Fruit fly (Drosophila melanogaster) whole organism, embryonic: Measurements from ENCODE around the gene CG31793.

Experiments
- Atf3 ChIP-seq: fragments of 200-800 bp; sonication (Bioruptor generic); optimal IDR thresholded peaks from 3 replicates; lab custom pipeline; 2016; ENCODE audit warnings: missing biosample characterization, missing genetic modification characterization
- Awh ChIP-seq: fragments of 200-800 bp; sonication (Bioruptor generic); IDR thresholded peaks from 2 replicates; pipeline ENCODE4, ENCODE4 v1.3.6; 2022; ENCODE audit warnings: missing biosample characterization, missing genetic modification characterization
- BtbVII ChIP-seq: fragments of 200-800 bp; sonication (Bioruptor generic); optimal IDR thresholded peaks from 3 replicates; lab custom pipeline; 2017; ENCODE audit warnings: missing biosample characterization, mild to moderate bottlenecking, missing genetic modification characterization
- CG10209 ChIP-seq: fragments of 200-800 bp; sonication (Bioruptor generic); optimal IDR thresholded peaks from 3 replicates; lab custom pipeline; 2017; ENCODE audit warnings: missing biosample characterization, mild to moderate bottlenecking, missing genetic modification characterization, missing genetic modification reagents
- CG10267 ChIP-seq: fragments of 200-800 bp; sonication (Bioruptor generic); optimal IDR thresholded peaks from 2 replicates; lab custom pipeline; 2018; ENCODE audit warnings: missing biosample characterization, mild to moderate bottlenecking, missing genetic modification characterization, moderate library complexity
- CG10366 ChIP-seq: fragments of 200-800 bp; sonication (Bioruptor generic); IDR thresholded peaks from 2 replicates; pipeline ENCODE4 v1.3.6; 2022; ENCODE audit warnings: missing biosample characterization, missing genetic modification characterization
- CG12155 ChIP-seq: fragments of 200-800 bp; sonication (Bioruptor generic); optimal IDR thresholded peaks from 3 replicates; lab custom pipeline; 2016; ENCODE audit warnings: missing biosample characterization, missing genetic modification characterization
- CG12391 ChIP-seq: fragments of 200-800 bp; sonication (Bioruptor generic); optimal IDR thresholded peaks from 3 replicates; lab custom pipeline; 2018; ENCODE audit warnings: missing biosample characterization, mild to moderate bottlenecking, missing genetic modification characterization, moderate library complexity
- CG12769 ChIP-seq: fragments of 200-800 bp; sonication (Bioruptor generic); optimal IDR thresholded peaks from 2 replicates; lab custom pipeline; 2019; ENCODE audit warnings: missing biosample characterization, mild to moderate bottlenecking, missing genetic modification characterization, moderate library complexity
- CG13123 ChIP-seq: fragments of 200-800 bp; sonication (Bioruptor generic); optimal IDR thresholded peaks from 2 replicates; lab custom pipeline; 2016; ENCODE audit warnings: missing biosample characterization, missing genetic modification characterization
- CG13624 ChIP-seq: fragments of 200-800 bp; sonication (Bioruptor generic); optimal IDR thresholded peaks from 2 replicates; lab custom pipeline; 2016; ENCODE audit warnings: missing biosample characterization, missing genetic modification characterization
- CG13775 ChIP-seq: fragments of 200-800 bp; sonication (Bioruptor generic); optimal IDR thresholded peaks from 3 replicates; lab custom pipeline; 2017; ENCODE audit warnings: missing biosample characterization, mild to moderate bottlenecking, missing genetic modification characterization
- CG15011 ChIP-seq: fragments of 200-800 bp; sonication (Bioruptor generic); optimal IDR thresholded peaks from 3 replicates; lab custom pipeline; 2018; ENCODE audit warnings: missing biosample characterization, mild to moderate bottlenecking, missing genetic modification characterization
- CG15269 ChIP-seq: fragments of 200-800 bp; sonication (Bioruptor generic); optimal IDR thresholded peaks from 2 replicates; lab custom pipeline; 2018; ENCODE audit warnings: missing biosample characterization, mild to moderate bottlenecking, missing genetic modification characterization, moderate library complexity
- CG17385 ChIP-seq: fragments of 200-800 bp; sonication (Bioruptor generic); optimal IDR thresholded peaks from 3 replicates; lab custom pipeline; 2018; ENCODE audit warnings: missing biosample characterization, mild to moderate bottlenecking, missing genetic modification characterization
- CG18476 ChIP-seq: fragments of 200-800 bp; sonication (Bioruptor generic); optimal IDR thresholded peaks from 2 replicates; lab custom pipeline; 2016; ENCODE audit warnings: missing biosample characterization, mild to moderate bottlenecking, missing genetic modification characterization
- CG30403 ChIP-seq: fragments of 200-800 bp; sonication (Bioruptor generic); optimal IDR thresholded peaks from 3 replicates; lab custom pipeline; 2016; ENCODE audit warnings: missing biosample characterization, missing genetic modification characterization
- CG4854 ChIP-seq: fragments of 200-800 bp; sonication (Bioruptor generic); optimal IDR thresholded peaks from 2 replicates; lab custom pipeline; 2016; ENCODE audit warnings: missing biosample characterization, missing genetic modification characterization, inconsistent platforms
- CG6791 ChIP-seq: fragments of 200-800 bp; sonication (Bioruptor generic); IDR thresholded peaks from 3 replicates; pipeline ENCODE4 v1.3.6; 2022; ENCODE audit warnings: missing biosample characterization, missing genetic modification characterization; ENCODE audit not compliant: partially characterized antibody
- CG6854 ChIP-seq: fragments of 200-800 bp; sonication (Bioruptor generic); optimal IDR thresholded peaks from 3 replicates; lab custom pipeline; 2017; ENCODE audit warnings: missing biosample characterization, mild to moderate bottlenecking, missing genetic modification characterization
- CG8478 ChIP-seq: fragments of >200 bp; optimal IDR thresholded peaks from 2 replicates; lab custom pipeline; 2018
- CG8924 ChIP-seq: fragments of 200-800 bp; optimal IDR thresholded peaks from 3 replicates; lab custom pipeline; 2019; ENCODE audit warnings: missing biosample characterization, mild to moderate bottlenecking, missing genetic modification characterization, moderate library complexity
- CoRest ChIP-seq: fragments of 200-800 bp; sonication (Bioruptor generic); optimal IDR thresholded peaks from 3 replicates; lab custom pipeline; 2018; ENCODE audit warnings: missing biosample characterization, mild to moderate bottlenecking, missing genetic modification characterization, moderate library complexity
- Dad ChIP-seq: fragments of 200-800 bp; sonication (Bioruptor generic); optimal IDR thresholded peaks from 3 replicates; lab custom pipeline; 2016; ENCODE audit warnings: missing biosample characterization, missing genetic modification characterization
- Dbx ChIP-seq: fragments of 200-800 bp; sonication (Bioruptor generic); IDR thresholded peaks from 3 replicates; pipeline ENCODE4 v1.3.6; 2022; ENCODE audit warnings: missing biosample characterization, missing genetic modification characterization
- HHEX ChIP-seq: fragments of 200-800 bp; sonication (Bioruptor generic); optimal IDR thresholded peaks from 3 replicates; lab custom pipeline; 2017; ENCODE audit warnings: missing biosample characterization, mild to moderate bottlenecking, missing genetic modification characterization, missing genetic modification reagents
- HLH4C ChIP-seq: fragments of 200-800 bp; sonication (Bioruptor generic); IDR thresholded peaks from 3 replicates; pipeline ENCODE4 v1.3.6; 2022; ENCODE audit warnings: missing biosample characterization, missing genetic modification characterization; ENCODE audit not compliant: partially characterized antibody
- HmgZ ChIP-seq: fragments of 200-800 bp; sonication (Bioruptor generic); optimal IDR thresholded peaks from 2 replicates; lab custom pipeline; 2018; ENCODE audit warnings: missing biosample characterization, mild to moderate bottlenecking, missing genetic modification characterization
- Hr78 ChIP-seq, 2 experiments: fragments of 200-800 bp in 1 of 2; fragments of >200 bp in 1 of 2; sonication (Bioruptor generic) in 1 of 2; optimal IDR thresholded peaks; 2 replicates each; lab custom pipeline; 2017 to 2019; ENCODE audit warnings: missing biosample characterization in 2 of 2, missing genetic modification characterization in 2 of 2, mild to moderate bottlenecking in 1 of 2, moderate library complexity in 1 of 2
- Hsf ChIP-seq: fragments of 200-800 bp; sonication (Bioruptor generic); optimal IDR thresholded peaks from 3 replicates; lab custom pipeline; 2016; ENCODE audit warnings: missing biosample characterization, missing genetic modification characterization
- NK7.1 ChIP-seq: fragments of 200-800 bp; sonication (Bioruptor generic); optimal IDR thresholded peaks from 3 replicates; lab custom pipeline; 2016; ENCODE audit warnings: missing biosample characterization, missing genetic modification characterization
- NfI ChIP-seq: fragments of 200-800 bp; sonication (Bioruptor generic); optimal IDR thresholded peaks from 3 replicates; lab custom pipeline; 2018; ENCODE audit warnings: missing biosample characterization, mild to moderate bottlenecking, missing genetic modification characterization, moderate library complexity
- Oaz ChIP-seq: fragments of 200-800 bp; sonication (Bioruptor generic); IDR thresholded peaks from 2 replicates; pipeline ENCODE4 v1.3.6; 2022; ENCODE audit warnings: missing biosample characterization, missing genetic modification characterization
- Ptx1 ChIP-seq: fragments of 200-800 bp; sonication (Bioruptor generic); IDR thresholded peaks from 2 replicates; pipeline ENCODE4 v1.3.6; 2022; ENCODE audit warnings: missing biosample characterization, missing genetic modification characterization
- amos ChIP-seq: fragments of 200-800 bp; sonication (Bioruptor generic); IDR thresholded peaks from 2 replicates; pipeline ENCODE4 v1.3.6; 2022; ENCODE audit warnings: missing biosample characterization, missing genetic modification characterization; ENCODE audit not compliant: partially characterized antibody
- cas ChIP-seq: fragments of 200-800 bp; sonication (Bioruptor generic); IDR thresholded peaks from 2 replicates; pipeline ENCODE4 v1.3.6; 2022; ENCODE audit warnings: missing biosample characterization, missing genetic modification characterization
- dpn ChIP-seq, 2 experiments: fragments of 200-800 bp; sonication (Bioruptor generic); optimal IDR thresholded peaks; 3 replicates each; lab custom pipeline; 2016; ENCODE audit warnings: missing biosample characterization in 2 of 2, missing genetic modification characterization in 2 of 2
- dysf ChIP-seq: fragments of 200-800 bp; sonication (Bioruptor generic); IDR thresholded peaks from 3 replicates; pipeline ENCODE4 v1.3.6; 2022; ENCODE audit warnings: missing biosample characterization, missing genetic modification characterization
- eyg ChIP-seq: fragments of 200-800 bp; sonication (Bioruptor generic); optimal IDR thresholded peaks from 3 replicates; lab custom pipeline; 2016; ENCODE audit warnings: missing biosample characterization, missing genetic modification characterization
- fd64A ChIP-seq: fragments of 200-800 bp; sonication (Bioruptor generic); optimal IDR thresholded peaks from 3 replicates; lab custom pipeline; 2018; ENCODE audit warnings: missing biosample characterization, mild to moderate bottlenecking, missing genetic modification characterization
- fd96Cb ChIP-seq: fragments of 200-800 bp; sonication (Bioruptor generic); optimal IDR thresholded peaks from 2 replicates; lab custom pipeline; 2018; ENCODE audit warnings: missing biosample characterization, mild to moderate bottlenecking, missing genetic modification characterization, moderate library complexity
- gem ChIP-seq: fragments of 200-800 bp; sonication (Bioruptor generic); optimal IDR thresholded peaks from 2 replicates; lab custom pipeline; 2019; ENCODE audit warnings: missing biosample characterization, mild to moderate bottlenecking, missing genetic modification characterization, moderate library complexity
- gro ChIP-seq: fragments of 200-800 bp; sonication (Bioruptor generic); optimal IDR thresholded peaks from 2 replicates; lab custom pipeline; 2016; ENCODE audit warnings: missing biosample characterization, missing genetic modification characterization
- hb ChIP-seq: fragments of 200-800 bp; sonication (Bioruptor generic); IDR thresholded peaks from 3 replicates; pipeline ENCODE4 v1.3.6; 2022; ENCODE audit warnings: missing biosample characterization, missing genetic modification characterization; ENCODE audit not compliant: partially characterized antibody
- jigr1 ChIP-seq: fragments of 200-800 bp; sonication (Bioruptor generic); IDR thresholded peaks from 3 replicates; pipeline ENCODE4 v1.3.6; 2022; ENCODE audit warnings: missing biosample characterization, missing genetic modification characterization
- lilli ChIP-seq: fragments of 200-800 bp; sonication (Bioruptor generic); optimal IDR thresholded peaks from 3 replicates; lab custom pipeline; 2016; ENCODE audit warnings: missing biosample characterization, missing genetic modification characterization
- mam ChIP-seq: fragments of 200-800 bp; sonication (Bioruptor generic); optimal IDR thresholded peaks from 3 replicates; lab custom pipeline; 2016; ENCODE audit warnings: missing biosample characterization, missing genetic modification characterization
- nmo ChIP-seq: fragments of 200-800 bp; sonication (Bioruptor generic); optimal IDR thresholded peaks from 2 replicates; lab custom pipeline; 2018; ENCODE audit warnings: missing biosample characterization, mild to moderate bottlenecking, missing genetic modification characterization, moderate library complexity
- prd ChIP-seq, 3 experiments: fragments of >200 bp in 2 of 3; fragments of 200-800 bp in 1 of 3; sonication (Bioruptor generic) in 1 of 3; optimal IDR thresholded peaks in 2 of 3; IDR thresholded peaks in 1 of 3; 2 replicates in 2 of 3; 3 replicates in 1 of 3; pipeline versions ENCODE4 v1.3.6 to Lab custom; 2017 to 2022; ENCODE audit warnings: missing biosample characterization in 1 of 3, missing genetic modification characterization in 1 of 3
- wdn ChIP-seq: fragments of 200-800 bp; sonication (Bioruptor generic); IDR thresholded peaks from 2 replicates; pipeline ENCODE4 v1.3.6; 2022; ENCODE audit warnings: missing biosample characterization, missing genetic modification characterization

Gene CG31793

dm6 chr2L:19019160-19019592 lies 16.0 kb downstream of the CG31793 start (continued):
- TF ChIP-seq dpn (GFP tag; optimal IDR thresholded peaks at IDR 0.05; lab: Kevin White, UChicago) (peak in 1 of 2 experiments; percentile 18), BtbVII (GFP tag; lab: Kevin White, UChicago) (peak; percentile 18), Hr78 (GFP tag; optimal IDR thresholded peaks at IDR 0.05; lab: Kevin White, UChicago) (no peak), CG13775 (GFP tag; lab: Kevin White, UChicago) (peak; percentile 35), NfI (GFP tag; lab: Kevin White, UChicago) (no peak), CG15011 (GFP tag; lab: Kevin White, UChicago) (peak; percentile 10), CoRest (tag; lab: Kevin White, UChicago) (peak; percentile 61), Dad (GFP tag; lab: Kevin White, UChicago) (no peak), nmo (GFP tag; lab: Kevin White, UChicago) (peak; percentile 15), prd (optimal IDR thresholded peaks at IDR 0.05; lab: Kevin White, UChicago) (no peak), prd (GFP tag; IDR thresholded peaks at IDR 0.05; lab: Robert Waterston, UW) (peak; percentile 5; the same call in 1 of the 3 replicates), CG12769 (tag; lab: Kevin White, UChicago) (peak; percentile 3), amos (GFP tag; lab: Robert Waterston, UW) (no peak), fd64A (GFP tag; lab: Kevin White, UChicago) (no peak), CG30403 (GFP tag; lab: Kevin White, UChicago) (peak; percentile 56), lilli (GFP tag; lab: Kevin White, UChicago) (peak; percentile 44), gem (tag; lab: Kevin White, UChicago) (peak; percentile 51), eyg (no peak), CG4854 (no peak), CG6791 (GFP tag; lab: Robert Waterston, UW) (no peak), CG8478 (lab: Kevin White, UChicago) (no peak), hb (GFP tag; lab: Robert Waterston, UW) (no peak), Awh (GFP tag; lab: Robert Waterston, UW) (no peak), HmgZ (tag; lab: Kevin White, UChicago) (no peak), CG12155 (GFP tag; lab: Kevin White, UChicago) (no peak), dysf (0 out of 3 replicates have a peak, but pooled peaks have one; percentile 32), mam (GFP tag; lab: Kevin White, UChicago) (peak; percentile 44), CG6854 (peak; percentile 29), wdn (GFP tag; lab: Robert Waterston, UW) (no peak), jigr1 (GFP tag; lab: Robert Waterston, UW) (no peak), Atf3 (GFP tag; lab: Kevin White, UChicago) (no peak), CG12391 (peak; percentile 7), HHEX (peak; percentile 52), CG15269 (tag; lab: Kevin White, UChicago) (peak; percentile 44), HLH4C (GFP tag; lab: Robert Waterston, UW) (no peak), Dbx (GFP tag; lab: Robert Waterston, UW) (no peak), Oaz (GFP tag; lab: Robert Waterston, UW) (no peak), CG8924 (tag; lab: Kevin White, UChicago) (peak; percentile 28), CG13123 (GFP tag; lab: Kevin White, UChicago) (no peak), gro (GFP tag; lab: Kevin White, UChicago) (no peak), CG17385 (GFP tag; lab: Kevin White, UChicago) (peak; percentile 31), CG13624 (GFP tag; lab: Kevin White, UChicago) (no peak), fd96Cb (peak; percentile 15), NK7.1 (GFP tag; lab: Kevin White, UChicago) (no peak), cas (no peak), CG10366 (GFP tag; lab: Robert Waterston, UW) (no peak), CG18476 (GFP tag; lab: Kevin White, UChicago) (peak; percentile 6), Hsf (GFP tag; lab: Kevin White, UChicago) (peak; percentile 23), CG10209 (peak; percentile 25), Ptx1 (peak; percentile 44; the same call in 1 of the 2 replicates), CG10267 (tag; lab: Kevin White, UChicago) (peak; percentile 14)
